Fruit fly (Drosophila melanogaster) whole organism: ENCODE results near the gene CheA75a.

Experiments used
- pan ChIP-seq: fragments of >200 bp; optimal IDR thresholded peaks from 2 replicates; lab custom pipeline; 2017
- psq ChIP-seq: fragments of >200 bp; optimal IDR thresholded peaks from 2 replicates; lab custom pipeline; 2017
- usp ChIP-seq: fragments of >200 bp; optimal IDR thresholded peaks from 2 replicates; lab custom pipeline; 2017; ENCODE audit warnings: missing biosample characterization, missing genetic modification characterization, mixed read lengths

DNA sequence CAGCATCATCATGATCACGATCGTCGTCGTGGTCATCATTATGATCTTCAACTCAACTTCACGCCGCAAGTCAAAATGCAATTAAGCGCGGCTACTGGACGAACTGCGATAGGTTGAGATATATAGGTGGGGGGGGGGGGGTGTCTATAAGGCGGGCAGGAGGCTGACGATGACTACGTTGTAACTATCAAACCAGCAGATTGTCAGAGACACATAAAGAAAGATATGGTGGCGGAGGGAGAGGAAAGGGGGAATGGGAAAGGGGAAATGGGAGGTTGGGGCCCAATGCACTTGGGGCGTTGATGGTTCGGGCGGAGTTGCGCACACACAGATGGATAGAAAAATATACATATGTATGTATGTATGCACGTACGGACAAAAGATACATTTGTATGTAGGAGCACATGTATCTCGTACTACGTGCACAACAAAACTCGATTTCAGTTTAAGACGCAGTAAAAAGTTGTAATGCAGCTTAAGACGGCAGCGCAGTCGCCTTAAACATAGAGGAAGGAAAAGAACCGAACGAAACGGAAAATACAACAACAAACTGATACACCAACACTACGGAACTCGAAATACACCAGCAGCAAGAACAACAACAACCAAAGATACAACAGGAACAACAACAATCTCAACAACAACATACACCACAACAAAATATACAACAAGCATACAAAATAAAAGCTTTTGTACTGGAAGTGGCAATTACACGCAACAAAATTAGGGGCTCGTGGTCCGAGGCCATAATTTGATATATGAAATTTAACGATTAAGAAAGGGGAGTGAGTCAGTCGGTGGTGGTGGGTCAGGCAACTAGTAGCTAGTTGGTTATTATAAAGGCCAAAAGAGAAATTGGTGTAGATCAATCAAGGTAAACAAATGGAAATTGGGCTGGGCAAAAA, 12.6 kb upstream of the CheA75a start:
- TF ChIP-seq pan (lab: Kevin White, UChicago) (no peak), psq (lab: Kevin White, UChicago) (no peak), usp (GFP tag; lab: Kevin White, UChicago) (no peak)
